Worm (Caenorhabditis elegans) whole organism, L4 larva: ENCODE results near the gene fbxa-143.

Source experiments
- F26F4.8 ChIP-seq: fragments of 200-800 bp; sonication (Bioruptor generic); conservative IDR thresholded peaks from 2 replicates; pipeline ENCODE4 v1.3.6; 2022; ENCODE audit warnings: missing genetic modification characterization, missing compliant biosample characterization
- F37D6.2 ChIP-seq: sonication (generic microtip); optimal IDR thresholded peaks from 2 replicates; lab custom pipeline; 2016; ENCODE audit warnings: mild to moderate bottlenecking, missing genetic modification characterization, missing compliant biosample characterization
- T26A8.4 ChIP-seq: fragments of 200-800 bp; sonication (Bioruptor generic); IDR thresholded peaks from 2 replicates; pipeline ENCODE4 v1.3.6; 2022; ENCODE audit warnings: missing genetic modification characterization, missing compliant biosample characterization
- Y105C5A.15 ChIP-seq: fragments of 200-800 bp; sonication (Bioruptor generic); IDR thresholded peaks from 2 replicates; pipeline ENCODE4 v1.3.6; 2022; ENCODE audit warnings: missing genetic modification characterization, missing compliant biosample characterization
- Y48G9A.11 ChIP-seq: fragments of 200-800 bp; sonication (Bioruptor generic); IDR thresholded peaks from 2 replicates; pipeline ENCODE4 v1.3.6; 2022; ENCODE audit warnings: missing genetic modification reagents, missing genetic modification characterization, missing compliant biosample characterization
- Y75B8A.6 ChIP-seq: fragments of 200-800 bp; sonication (Bioruptor generic); IDR thresholded peaks from 2 replicates; pipeline ENCODE4 v1.3.6; 2022; ENCODE audit warnings: missing genetic modification reagents, missing genetic modification characterization, missing compliant biosample characterization
- attf-4 ChIP-seq: sonication (generic microtip); optimal IDR thresholded peaks from 3 replicates; lab custom pipeline; 2017; ENCODE audit warnings: missing biosample characterization, missing genetic modification characterization
- ceh-20 ChIP-seq: fragments of 200-800 bp; sonication (Bioruptor generic); IDR thresholded peaks from 2 replicates; pipeline ENCODE4 v1.3.6; 2022; ENCODE audit warnings: missing genetic modification reagents, missing genetic modification characterization, missing compliant biosample characterization
- ceh-32 ChIP-seq: sonication (generic microtip); optimal IDR thresholded peaks from 2 replicates; lab custom pipeline; 2016; ENCODE audit warnings: mild to moderate bottlenecking, missing genetic modification characterization, missing compliant biosample characterization; ENCODE audit not compliant: poor library complexity
- ceh-62 ChIP-seq: sonication (generic microtip); optimal IDR thresholded peaks from 2 replicates; lab custom pipeline; 2017; ENCODE audit warnings: missing biosample characterization, missing genetic modification characterization
- ceh-82 ChIP-seq: sonication (generic microtip); optimal IDR thresholded peaks from 2 replicates; lab custom pipeline; 2017; ENCODE audit warnings: missing biosample characterization, missing genetic modification characterization
- ces-1 ChIP-seq: fragments of 150-350 bp; sonication (generic microtip); optimal IDR thresholded peaks from 4 replicates; lab custom pipeline; 2014; ENCODE audit warnings: missing biosample characterization, missing genetic modification reagents, missing genetic modification characterization
- cey-2 ChIP-seq: sonication (generic microtip); optimal IDR thresholded peaks from 3 replicates; lab custom pipeline; 2017; ENCODE audit warnings: missing genetic modification characterization, mild to moderate bottlenecking, missing compliant biosample characterization, antibody characterized with exemption, borderline replicate concordance; ENCODE audit not compliant: insufficient read depth
- daf-12 ChIP-seq: fragments of 150-350 bp; optimal IDR thresholded peaks from 2 replicates; lab custom pipeline; 2014; ENCODE audit warnings: missing biosample characterization, missing genetic modification reagents, missing genetic modification characterization
- daf-16 ChIP-seq, 3 experiments: sonication (generic microtip); optimal IDR thresholded peaks; 2 replicates each; lab custom pipeline; 2016 to 2017; ENCODE audit warnings: missing genetic modification characterization in 3 of 3, missing genetic modification reagents in 3 of 3, mild to moderate bottlenecking in 2 of 3, missing compliant biosample characterization in 2 of 3, missing biosample characterization in 1 of 3, moderate library complexity in 1 of 3
- dmd-6 ChIP-seq: fragments of 200-800 bp; sonication (Bioruptor generic); IDR thresholded peaks from 2 replicates; pipeline ENCODE4 v1.3.6; 2022; ENCODE audit warnings: missing genetic modification reagents, missing genetic modification characterization, missing compliant biosample characterization
- dmd-8 ChIP-seq: fragments of 200-800 bp; sonication (Bioruptor generic); IDR thresholded peaks from 2 replicates; pipeline ENCODE4 v1.3.6; 2022; ENCODE audit warnings: missing genetic modification characterization, missing compliant biosample characterization
- duxl-1 ChIP-seq: sonication (generic microtip); optimal IDR thresholded peaks from 2 replicates; lab custom pipeline; 2016; ENCODE audit warnings: mild to moderate bottlenecking, missing genetic modification characterization, moderate library complexity, missing compliant biosample characterization; ENCODE audit not compliant: poor library complexity
- dve-1 ChIP-seq: sonication (generic microtip); optimal IDR thresholded peaks from 2 replicates; lab custom pipeline; 2017; ENCODE audit warnings: antibody characterized with exemption, mild to moderate bottlenecking, missing genetic modification characterization, missing compliant biosample characterization; ENCODE audit not compliant: insufficient read depth
- fkh-10 ChIP-seq: fragments of 150-350 bp; optimal IDR thresholded peaks from 2 replicates; lab custom pipeline; 2014; ENCODE audit warnings: missing biosample characterization, missing genetic modification reagents, missing genetic modification characterization
- hlh-30 ChIP-seq: sonication (generic microtip); optimal IDR thresholded peaks from 2 replicates; lab custom pipeline; 2017; ENCODE audit warnings: antibody characterized with exemption, mild to moderate bottlenecking, missing genetic modification characterization, missing compliant biosample characterization; ENCODE audit not compliant: insufficient read depth
- lin-1 ChIP-seq: fragments of 200-800 bp; sonication (Bioruptor generic); IDR thresholded peaks from 2 replicates; pipeline ENCODE4 v1.3.6; 2022; ENCODE audit warnings: missing genetic modification reagents, missing genetic modification characterization, missing compliant biosample characterization
- lir-3 ChIP-seq: sonication (generic microtip); optimal IDR thresholded peaks from 2 replicates; lab custom pipeline; 2016; ENCODE audit warnings: mild to moderate bottlenecking, missing genetic modification characterization, missing compliant biosample characterization
- mdt-29 ChIP-seq: fragments of 200-800 bp; sonication (Bioruptor generic); IDR thresholded peaks from 2 replicates; pipeline ENCODE4 v1.3.6; 2022; ENCODE audit warnings: missing genetic modification reagents, missing genetic modification characterization, missing compliant biosample characterization
- mep-1 ChIP-seq: fragments of 150-350 bp; sonication (generic microtip); optimal IDR thresholded peaks from 3 replicates; lab custom pipeline; 2014; ENCODE audit warnings: missing biosample characterization, missing genetic modification characterization
- mxl-2 ChIP-seq: fragments of 200-800 bp; sonication (Bioruptor generic); conservative IDR thresholded peaks from 2 replicates; pipeline ENCODE4 v1.3.6; 2022; ENCODE audit warnings: missing genetic modification reagents, missing genetic modification characterization, missing compliant biosample characterization
- nhr-11 ChIP-seq: fragments of 150-350 bp; optimal IDR thresholded peaks from 2 replicates; lab custom pipeline; 2014; ENCODE audit warnings: missing biosample characterization, missing genetic modification characterization
- php-3 ChIP-seq: fragments of 200-800 bp; sonication (Bioruptor generic); IDR thresholded peaks from 2 replicates; pipeline ENCODE4 v1.3.6; 2022; ENCODE audit warnings: missing genetic modification reagents, missing genetic modification characterization, missing compliant biosample characterization
- rbr-2 ChIP-seq: sonication (generic microtip); optimal IDR thresholded peaks from 2 replicates; lab custom pipeline; 2016; ENCODE audit warnings: missing genotype, missing genetic modification characterization, missing compliant biosample characterization
- set-16 ChIP-seq: fragments of 200-800 bp; sonication (Bioruptor generic); IDR thresholded peaks from 2 replicates; pipeline ENCODE4 v1.3.6; 2022; ENCODE audit warnings: missing genetic modification reagents, missing genetic modification characterization, missing compliant biosample characterization
- snpc-1.2 ChIP-seq: fragments of 200-800 bp; sonication (Bioruptor generic); IDR thresholded peaks from 2 replicates; pipeline ENCODE4 v1.3.6; 2022; ENCODE audit warnings: missing genetic modification reagents, missing genetic modification characterization, missing compliant biosample characterization
- spr-1 ChIP-seq: sonication (generic microtip); optimal IDR thresholded peaks from 2 replicates; lab custom pipeline; 2016; ENCODE audit warnings: mild to moderate bottlenecking, missing genetic modification characterization, missing compliant biosample characterization
- tag-97 ChIP-seq: fragments of 200-800 bp; sonication (Bioruptor generic); IDR thresholded peaks from 2 replicates; pipeline ENCODE4 v1.3.6; 2022; ENCODE audit warnings: missing genetic modification characterization, missing compliant biosample characterization
- unc-62 ChIP-seq, 3 experiments: fragments of 150-350 bp in 1 of 3; sonication (generic microtip); optimal IDR thresholded peaks in 2 of 3; peaks in 1 of 3; 1 replicate in 1 of 3; 2 replicates in 2 of 3; lab custom pipeline; 2014 to 2017; ENCODE audit warnings: missing biosample characterization in 3 of 3, missing genetic modification characterization in 3 of 3, missing genetic modification reagents in 3 of 3, missing genotype in 1 of 3
- zag-1 ChIP-seq: fragments of 150-350 bp; optimal IDR thresholded peaks from 2 replicates; lab custom pipeline; 2014; ENCODE audit warnings: missing biosample characterization, missing genetic modification characterization
- zfp-2 ChIP-seq: sonication (generic microtip); optimal IDR thresholded peaks from 2 replicates; lab custom pipeline; 2016; ENCODE audit warnings: mild to moderate bottlenecking, missing genetic modification characterization, missing compliant biosample characterization
- zip-2 ChIP-seq: fragments of 150-350 bp; optimal IDR thresholded peaks from 2 replicates; lab custom pipeline; 2014; ENCODE audit warnings: missing biosample characterization, missing genetic modification characterization
- ztf-11 ChIP-seq: fragments of 150-350 bp; optimal IDR thresholded peaks from 2 replicates; lab custom pipeline; 2014; ENCODE audit warnings: missing biosample characterization, missing genetic modification characterization

The fbxa-143 gene

ce11 chrV:16160087-16160486 lies 32.8 kb upstream of the fbxa-143 start (continued):
- TF ChIP-seq daf-16 (GFP tag; optimal IDR thresholded peaks at IDR 0.05; lab: Kevin White, UChicago) (no peak), daf-16 (tag; optimal IDR thresholded peaks at IDR 0.05; lab: Kevin White, UChicago) (peak; percentile 73), attf-4 (tag; lab: Kevin White, UChicago) (no peak), Y105C5A.15 (GFP tag; lab: Robert Waterston, UW) (no peak), zip-2 (tag; lab: Kevin White, UChicago) (peak; percentile 90), ztf-11 (no peak), dmd-8 (GFP tag; lab: Robert Waterston, UW) (no peak), rbr-2 (tag; lab: Kevin White, UChicago) (no peak), ces-1 (GFP tag; lab: Kevin White, UChicago) (no peak), tag-97 (GFP tag; lab: Robert Waterston, UW) (no peak), Y48G9A.11 (GFP tag; lab: Robert Waterston, UW) (no peak)

- TF ChIP-seq ceh-32 (tag; lab: Kevin White, UChicago) = no peak
- TF ChIP-seq dmd-6 (GFP tag; lab: Robert Waterston, UW) = no peak
- TF ChIP-seq lir-3 = no peak
- TF ChIP-seq hlh-30 = no peak
- no peak for TF ChIP-seq php-3 (GFP tag; lab: Robert Waterston, UW)
- no peak for TF ChIP-seq set-16 (GFP tag; lab: Robert Waterston, UW)
- TF ChIP-seq spr-1 (tag; lab: Kevin White, UChicago) = no peak
- TF ChIP-seq zag-1 = no peak
- no peak for TF ChIP-seq snpc-1.2 (GFP tag; lab: Robert Waterston, UW)
- no peak for TF ChIP-seq F37D6.2 (tag; lab: Kevin White, UChicago)
- no peak for TF ChIP-seq F26F4.8
- TF ChIP-seq zip-2 (tag; lab: Kevin White, UChicago) = no peak
- TF ChIP-seq mep-1 = no peak
- no peak for TF ChIP-seq fkh-10 (GFP tag; lab: Kevin White, UChicago)
- no peak for TF ChIP-seq unc-62 (GFP tag; optimal IDR thresholded peaks at IDR 0.05 in 1 of 2; lab: Kevin White, UChicago)
- TF ChIP-seq unc-62 (tag; optimal IDR thresholded peaks at IDR 0.05; lab: Kevin White, UChicago) = no peak
- TF ChIP-seq daf-12 (tag; lab: Kevin White, UChicago) = no peak
- no peak for TF ChIP-seq nhr-11 (tag; lab: Kevin White, UChicago)
- TF ChIP-seq mdt-29 (GFP tag; lab: Robert Waterston, UW) = no peak
Observed at ce11 chrV:16159594-16159993, 32.3 kb upstream of the fbxa-143 start, which contains the start of gene F10A3.17. Gene F10A3.17, minus strand, starts transcription at chrV:16159694.

- TF ChIP-seq ceh-82 (tag; lab: Kevin White, UChicago) = no peak
- peak in 1 of 2 experiments; percentile 39 for TF ChIP-seq unc-62 (GFP tag; optimal IDR thresholded peaks at IDR 0.05 in 1 of 2; lab: Kevin White, UChicago)
- no peak for TF ChIP-seq unc-62 (tag; optimal IDR thresholded peaks at IDR 0.05; lab: Kevin White, UChicago)
Observed at ce11 chrV:16158391-16158790, 31.1 kb upstream of the fbxa-143 start, which contains the start of gene str-99. Gene str-99, minus strand, starts transcription at chrV:16158491.

ce11 chrV:16155111-16155510 lies 27.8 kb upstream of the fbxa-143 start, which contains the start of gene str-97:
Gene str-97, minus strand, starts transcription at chrV:16155211.
- peak in 1 of 2 experiments; percentile 62 for TF ChIP-seq unc-62 (GFP tag; optimal IDR thresholded peaks at IDR 0.05 in 1 of 2; lab: Kevin White, UChicago)
- no peak for TF ChIP-seq unc-62 (tag; optimal IDR thresholded peaks at IDR 0.05; lab: Kevin White, UChicago)
- no peak for TF ChIP-seq mxl-2 (GFP tag; lab: Robert Waterston, UW)

ce11 chrV:16153375-16153774 lies 26.1 kb upstream of the fbxa-143 start, which contains the start of gene str-254:
Gene str-254, minus strand, starts transcription at chrV:16153475.
- TF ChIP-seq ceh-20 (no peak), Y48G9A.11 (GFP tag; lab: Robert Waterston, UW) (no peak), Y105C5A.15 (GFP tag; lab: Robert Waterston, UW) (no peak), lin-1 (no peak), zfp-2 (no peak), daf-12 (tag; lab: Kevin White, UChicago) (no peak), mxl-2 (GFP tag; lab: Robert Waterston, UW) (no peak), duxl-1 (tag; lab: Kevin White, UChicago) (no peak), Y75B8A.6 (GFP tag; lab: Robert Waterston, UW) (no peak), daf-16 (GFP tag; optimal IDR thresholded peaks at IDR 0.05; lab: Kevin White, UChicago) (no peak), daf-16 (tag; optimal IDR thresholded peaks at IDR 0.05; lab: Kevin White, UChicago) (no peak), cey-2 (tag; lab: Kevin White, UChicago) (no peak), dve-1 (tag; lab: Kevin White, UChicago) (no peak), ceh-62 (tag; lab: Kevin White, UChicago) (no peak), ceh-32 (tag; lab: Kevin White, UChicago) (no peak), T26A8.4 (GFP tag; lab: Robert Waterston, UW) (no peak)
